Worm (Caenorhabditis elegans): Measurements from ENCODE around the gene reps-1.

ce11 chrV:19027338-19027737 lies 37.0 kb upstream of the reps-1 start:
- TF ChIP-seq ceh-43 (GFP tag; optimal IDR thresholded peaks at IDR 0.05) (no peak), M03D4.4 (tag; optimal IDR thresholded peaks at IDR 0.05) (no peak), ztf-11 (tag; optimal IDR thresholded peaks at IDR 0.05) (no peak), unc-39 (tag; optimal IDR thresholded peaks at IDR 0.05) (no peak), lin-13 (tag; optimal IDR thresholded peaks at IDR 0.05) (no peak)

All from whole organism, mixed stage, embryonic.